Fruit fly (Drosophila melanogaster) whole organism, embryonic: Measurements from ENCODE around the gene Fibp.

Source experiments
- CG11093 ChIP-seq: fragments of 200-800 bp; sonication (Bioruptor generic); IDR thresholded peaks from 3 replicates; pipeline ENCODE4 v1.3.6; 2022; ENCODE audit warnings: missing biosample characterization, missing genetic modification characterization
- CG11247 ChIP-seq: fragments of 200-800 bp; sonication (Bioruptor generic); IDR thresholded peaks from 2 replicates; pipeline ENCODE4 v1.3.6; 2022; ENCODE audit warnings: missing biosample characterization, missing genetic modification characterization
- CG11456 ChIP-seq: fragments of 200-800 bp; sonication (Bioruptor generic); IDR thresholded peaks from 3 replicates; pipeline ENCODE4 v1.3.6; 2022; ENCODE audit warnings: missing biosample characterization, missing genetic modification characterization
- CG12155 ChIP-seq: fragments of 200-800 bp; sonication (Bioruptor generic); optimal IDR thresholded peaks from 3 replicates; lab custom pipeline; 2016; ENCODE audit warnings: missing biosample characterization, missing genetic modification characterization
- CG12219 ChIP-seq: fragments of 200-800 bp; sonication (Bioruptor generic); optimal IDR thresholded peaks from 3 replicates; lab custom pipeline; 2018; ENCODE audit warnings: missing biosample characterization, mild to moderate bottlenecking, missing genetic modification characterization
- CG12299 ChIP-seq: fragments of 200-800 bp; sonication (Bioruptor generic); optimal IDR thresholded peaks from 2 replicates; lab custom pipeline; 2018; ENCODE audit warnings: missing biosample characterization, mild to moderate bottlenecking, missing genetic modification characterization
- CG12659 ChIP-seq: fragments of 200-800 bp; sonication (Bioruptor generic); optimal IDR thresholded peaks from 3 replicates; lab custom pipeline; 2017; ENCODE audit warnings: mild to moderate bottlenecking, missing biosample characterization, missing genetic modification reagents, missing genetic modification characterization
- CG12942 ChIP-seq: fragments of 200-800 bp; sonication (Bioruptor generic); optimal IDR thresholded peaks from 3 replicates; lab custom pipeline; 2016; ENCODE audit warnings: missing biosample characterization, missing genetic modification characterization
- CG13624 ChIP-seq: fragments of 200-800 bp; sonication (Bioruptor generic); optimal IDR thresholded peaks from 2 replicates; lab custom pipeline; 2016; ENCODE audit warnings: missing biosample characterization, missing genetic modification characterization
- CG14667 ChIP-seq: fragments of 200-800 bp; sonication (Bioruptor generic); IDR thresholded peaks from 2 replicates; pipeline ENCODE4 v1.3.6; 2022; ENCODE audit warnings: missing biosample characterization, missing genetic modification characterization
- CG14710 ChIP-seq: fragments of 200-800 bp; sonication (Bioruptor generic); optimal IDR thresholded peaks from 3 replicates; lab custom pipeline; 2019; ENCODE audit warnings: missing biosample characterization, mild to moderate bottlenecking, missing genetic modification characterization, moderate library complexity
- CG1529 ChIP-seq: fragments of 200-800 bp; sonication (Bioruptor generic); optimal IDR thresholded peaks from 3 replicates; lab custom pipeline; 2018; ENCODE audit warnings: missing biosample characterization, missing genetic modification characterization
- CG16779 ChIP-seq: fragments of 200-800 bp; sonication (Bioruptor generic); IDR thresholded peaks from 2 replicates; pipeline ENCODE4 v1.3.6; 2022; ENCODE audit warnings: missing biosample characterization, missing genetic modification characterization
- CG18262 ChIP-seq: fragments of 200-800 bp; optimal IDR thresholded peaks from 3 replicates; lab custom pipeline; 2019; ENCODE audit warnings: missing biosample characterization, mild to moderate bottlenecking, missing genetic modification characterization, moderate library complexity
- CG4328 ChIP-seq: fragments of 200-800 bp; sonication (Bioruptor generic); optimal IDR thresholded peaks from 3 replicates; lab custom pipeline; 2017; ENCODE audit warnings: missing biosample characterization, missing genetic modification reagents, missing genetic modification characterization
- CG4730 ChIP-seq: fragments of 200-800 bp; sonication (Bioruptor generic); IDR thresholded peaks from 2 replicates; pipeline ENCODE4 v1.3.6; 2022; ENCODE audit warnings: missing biosample characterization, missing genetic modification characterization
- CG7839 ChIP-seq: fragments of 200-800 bp; sonication (Bioruptor generic); optimal IDR thresholded peaks from 3 replicates; lab custom pipeline; 2018; ENCODE audit warnings: missing biosample characterization, mild to moderate bottlenecking, missing genetic modification characterization, moderate library complexity
- CG8089 ChIP-seq: fragments of 200-800 bp; sonication (Bioruptor generic); optimal IDR thresholded peaks from 3 replicates; lab custom pipeline; 2016; ENCODE audit warnings: missing biosample characterization, missing genetic modification characterization
- CrebB ChIP-seq: fragments of 200-800 bp; sonication (Bioruptor generic); optimal IDR thresholded peaks from 3 replicates; lab custom pipeline; 2018; ENCODE audit warnings: missing biosample characterization, mild to moderate bottlenecking, missing genetic modification characterization
- D19B ChIP-seq: fragments of 200-800 bp; sonication (Bioruptor generic); optimal IDR thresholded peaks from 2 replicates; lab custom pipeline; 2017; ENCODE audit warnings: missing biosample characterization, mild to moderate bottlenecking, missing genetic modification characterization
- HLH3B ChIP-seq: fragments of 200-800 bp; sonication (Bioruptor generic); IDR thresholded peaks from 2 replicates; pipeline ENCODE4 v1.3.6; 2022; ENCODE audit warnings: missing biosample characterization, missing genetic modification characterization
- Hey ChIP-seq: fragments of 200-800 bp; sonication (Bioruptor generic); optimal IDR thresholded peaks from 3 replicates; lab custom pipeline; 2018; ENCODE audit warnings: missing biosample characterization, mild to moderate bottlenecking, missing genetic modification characterization
- Hr78 ChIP-seq, 2 experiments: fragments of 200-800 bp in 1 of 2; fragments of >200 bp in 1 of 2; sonication (Bioruptor generic) in 1 of 2; optimal IDR thresholded peaks; 2 replicates each; lab custom pipeline; 2017 to 2019; ENCODE audit warnings: missing biosample characterization in 2 of 2, missing genetic modification characterization in 2 of 2, mild to moderate bottlenecking in 1 of 2, moderate library complexity in 1 of 2
- Max ChIP-seq: fragments of 200-800 bp; sonication (Bioruptor generic); optimal IDR thresholded peaks from 2 replicates; lab custom pipeline; 2016; ENCODE audit warnings: missing biosample characterization, mild to moderate bottlenecking, missing genetic modification characterization
- NFAT ChIP-seq: fragments of 200-800 bp; sonication (Bioruptor generic); IDR thresholded peaks from 2 replicates; pipeline ENCODE4 v1.3.6; 2022; ENCODE audit warnings: missing biosample characterization, missing genetic modification characterization
- Neu2 ChIP-seq: fragments of 200-800 bp; sonication (Bioruptor generic); optimal IDR thresholded peaks from 3 replicates; lab custom pipeline; 2016; ENCODE audit warnings: missing biosample characterization, missing genetic modification characterization, borderline replicate concordance
- Ptx1 ChIP-seq: fragments of 200-800 bp; sonication (Bioruptor generic); IDR thresholded peaks from 2 replicates; pipeline ENCODE4 v1.3.6; 2022; ENCODE audit warnings: missing biosample characterization, missing genetic modification characterization
- Trl ChIP-seq, 3 experiments: fragments of >200 bp in 2 of 3; fragments of 200-800 bp in 1 of 3; sonication (Bioruptor generic) in 1 of 3; optimal IDR thresholded peaks; 2 replicates in 1 of 3; 3 replicates in 2 of 3; lab custom pipeline; 2016 to 2017; ENCODE audit warnings: missing biosample characterization in 1 of 3, missing genetic modification characterization in 1 of 3
- crp ChIP-seq, 2 experiments: fragments of 200-800 bp; sonication (Bioruptor generic); optimal IDR thresholded peaks; 2 replicates in 1 of 2; 3 replicates in 1 of 2; lab custom pipeline; 2017; ENCODE audit warnings: missing biosample characterization in 2 of 2, missing genetic modification characterization in 2 of 2, mild to moderate bottlenecking in 1 of 2, moderate library complexity in 1 of 2
- cwo ChIP-seq: fragments of 200-800 bp; sonication (Bioruptor generic); optimal IDR thresholded peaks from 3 replicates; lab custom pipeline; 2017; ENCODE audit warnings: missing biosample characterization, missing genetic modification characterization, mild to moderate bottlenecking, moderate library complexity, missing genetic modification reagents
- ewg ChIP-seq: fragments of 200-800 bp; sonication (Bioruptor generic); optimal IDR thresholded peaks from 3 replicates; lab custom pipeline; 2017; ENCODE audit warnings: mild to moderate bottlenecking, missing biosample characterization, missing genetic modification reagents, missing genetic modification characterization
- fd102C ChIP-seq: fragments of 200-800 bp; sonication (Bioruptor generic); optimal IDR thresholded peaks from 2 replicates; lab custom pipeline; 2018; ENCODE audit warnings: missing biosample characterization, mild to moderate bottlenecking, missing genetic modification characterization, moderate library complexity
- fd3F ChIP-seq: fragments of 200-800 bp; sonication (Bioruptor generic); optimal IDR thresholded peaks from 2 replicates; lab custom pipeline; 2018; ENCODE audit warnings: missing biosample characterization, mild to moderate bottlenecking, missing genetic modification characterization, moderate library complexity
- ham ChIP-seq: fragments of 200-800 bp; sonication (Bioruptor generic); IDR thresholded peaks from 2 replicates; pipeline ENCODE4 v1.3.6; 2022; ENCODE audit warnings: missing biosample characterization, missing genetic modification characterization
- hkb ChIP-seq, 2 experiments: fragments of 200-800 bp in 1 of 2; fragments of >200 bp in 1 of 2; sonication (Bioruptor generic) in 1 of 2; IDR thresholded peaks in 1 of 2; optimal IDR thresholded peaks in 1 of 2; 2 replicates each; pipeline versions ENCODE4 v1.3.6 to Lab custom; 2017 to 2022; ENCODE audit warnings: missing biosample characterization in 1 of 2, missing genetic modification characterization in 1 of 2
- otp ChIP-seq: fragments of 200-800 bp; sonication (Bioruptor generic); IDR thresholded peaks from 3 replicates; pipeline ENCODE4, ENCODE4 v1.3.6; 2022; ENCODE audit warnings: missing biosample characterization, missing genetic modification characterization
- p53 ChIP-seq: fragments of 200-800 bp; sonication (Bioruptor generic); optimal IDR thresholded peaks from 2 replicates; lab custom pipeline; 2016; ENCODE audit warnings: missing biosample characterization, missing genetic modification characterization
- pan ChIP-seq, 4 experiments: fragments of >200 bp in 3 of 4; fragments of 200-800 bp in 1 of 4; sonication (Bioruptor generic) in 1 of 4; optimal IDR thresholded peaks in 3 of 4; IDR thresholded peaks in 1 of 4; 2 replicates each; pipeline versions ENCODE4 v1.3.6 to Lab custom; 2017 to 2022; ENCODE audit warnings: missing biosample characterization in 2 of 4, missing genetic modification characterization in 2 of 4, mixed read lengths in 1 of 4
- psq ChIP-seq: fragments of 200-800 bp; sonication (Bioruptor generic); optimal IDR thresholded peaks from 2 replicates; lab custom pipeline; 2017; ENCODE audit warnings: missing biosample characterization, missing genetic modification characterization
- pum ChIP-seq: fragments of 200-800 bp; sonication (Bioruptor generic); optimal IDR thresholded peaks from 2 replicates; lab custom pipeline; 2016; ENCODE audit warnings: missing biosample characterization, missing genetic modification characterization
- pzg ChIP-seq: fragments of 200-800 bp; sonication (Bioruptor generic); optimal IDR thresholded peaks from 3 replicates; lab custom pipeline; 2018; ENCODE audit warnings: missing biosample characterization, mild to moderate bottlenecking, missing genetic modification characterization, moderate library complexity
- ranshi ChIP-seq: fragments of 200-800 bp; sonication (Bioruptor generic); IDR thresholded peaks from 2 replicates; pipeline ENCODE4 v1.3.6; 2022; ENCODE audit warnings: missing biosample characterization, missing genetic modification characterization
- shn ChIP-seq: fragments of 200-800 bp; sonication (Bioruptor generic); optimal IDR thresholded peaks from 3 replicates; lab custom pipeline; 2016; ENCODE audit warnings: missing biosample characterization, missing genetic modification characterization
- sug ChIP-seq: fragments of 200-800 bp; optimal IDR thresholded peaks from 2 replicates; lab custom pipeline; 2019; ENCODE audit warnings: missing biosample characterization, mild to moderate bottlenecking, missing genetic modification characterization, moderate library complexity
- tgo ChIP-seq: fragments of 200-800 bp; sonication (Bioruptor generic); IDR thresholded peaks from 3 replicates; pipeline ENCODE4 v1.3.6; 2022; ENCODE audit warnings: missing biosample characterization, missing genetic modification characterization
- tio ChIP-seq: fragments of 200-800 bp; sonication (Bioruptor generic); optimal IDR thresholded peaks from 2 replicates; lab custom pipeline; 2017; ENCODE audit warnings: missing biosample characterization, missing genetic modification characterization, inconsistent platforms
- tna ChIP-seq: fragments of 200-800 bp; sonication (Bioruptor generic); IDR thresholded peaks from 2 replicates; pipeline ENCODE4 v1.3.6; 2022; ENCODE audit warnings: missing biosample characterization, missing genetic modification characterization; ENCODE audit not compliant: partially characterized antibody
- ttk ChIP-seq: fragments of 200-800 bp; sonication (Bioruptor generic); IDR thresholded peaks from 2 replicates; pipeline ENCODE4 v2.1.2; 2022; ENCODE audit warnings: missing biosample characterization, missing genetic modification characterization

Gene Fibp

DNA sequence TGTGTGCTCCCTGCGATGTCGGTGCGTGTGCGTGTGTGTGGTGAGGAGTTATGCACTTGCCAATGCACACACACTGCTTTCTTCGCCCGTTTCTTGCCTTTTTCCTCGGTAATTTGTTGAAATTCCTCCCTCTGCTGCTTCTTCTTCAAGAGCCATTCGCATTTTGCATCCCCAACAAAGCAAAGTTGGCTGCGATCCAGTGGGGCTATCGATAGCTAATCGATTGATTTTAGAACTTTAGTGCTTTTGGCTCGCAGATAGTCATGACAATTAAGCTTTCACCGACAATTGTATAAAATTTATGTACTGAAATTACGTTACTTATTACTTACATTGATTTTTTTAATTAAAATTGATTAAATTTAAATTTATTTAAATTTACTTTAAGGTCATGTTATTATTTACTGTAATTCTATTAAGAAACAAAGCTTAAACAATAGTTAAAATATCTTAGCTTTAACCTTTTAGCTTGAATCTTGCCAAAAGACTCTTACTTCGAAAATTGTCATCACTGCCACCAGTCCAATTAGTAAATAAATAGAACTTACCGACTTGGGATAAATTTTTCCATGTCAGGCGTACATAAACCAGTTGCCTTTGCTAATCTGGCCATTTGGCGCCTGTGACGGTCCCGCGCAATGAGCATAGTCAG lies 16.5 kb upstream of the Fibp start, which contains the start of the genes trc and CG32221 (continued):
- no peak for TF ChIP-seq Trl (optimal IDR thresholded peaks at IDR 0.05; lab: Kevin White, UChicago)
- TF ChIP-seq Trl (GFP tag; optimal IDR thresholded peaks at IDR 0.05; lab: Kevin White, UChicago), result no peak
- TF ChIP-seq pzg (GFP tag; lab: Kevin White, UChicago), result peak; percentile 88
- peak; percentile 45; the same call in 1 of the 3 replicates for TF ChIP-seq tgo (GFP tag; lab: Robert Waterston, UW)
- no peak for TF ChIP-seq CG11093 (GFP tag; lab: Robert Waterston, UW)
- no peak for TF ChIP-seq CG7839 (tag; lab: Kevin White, UChicago)
- TF ChIP-seq CG13624 (GFP tag; lab: Kevin White, UChicago), result no peak
- TF ChIP-seq D19B (GFP tag; lab: Kevin White, UChicago), result no peak
- no peak for TF ChIP-seq CG18262 (tag; lab: Kevin White, UChicago)
- no peak for TF ChIP-seq shn (GFP tag; lab: Kevin White, UChicago)
- peak; percentile 33 for TF ChIP-seq CrebB (tag; lab: Kevin White, UChicago)
- TF ChIP-seq CG1529 (GFP tag; lab: Kevin White, UChicago), result no peak
- TF ChIP-seq cwo (GFP tag; lab: Kevin White, UChicago), result no peak
- no peak for TF ChIP-seq hkb (optimal IDR thresholded peaks at IDR 0.05; lab: Kevin White, UChicago)
- no peak for TF ChIP-seq hkb (GFP tag; IDR thresholded peaks at IDR 0.05; lab: Robert Waterston, UW)
- peak; percentile 10 for TF ChIP-seq fd3F (GFP tag; lab: Kevin White, UChicago)
- TF ChIP-seq NFAT (GFP tag; lab: Robert Waterston, UW), result peak; percentile 78
- peak; percentile 42; the same call in 1 of the 2 replicates for TF ChIP-seq ranshi
- peak; percentile 1 for TF ChIP-seq pum (GFP tag; lab: Kevin White, UChicago)
- no peak for TF ChIP-seq ham
- TF ChIP-seq otp (GFP tag; lab: Robert Waterston, UW), result no peak
- peak in 1 of 2 experiments; percentile 19 for TF ChIP-seq crp (GFP tag; optimal IDR thresholded peaks at IDR 0.05; lab: Kevin White, UChicago)
- peak; percentile 57 for TF ChIP-seq Ptx1 (GFP tag; lab: Robert Waterston, UW)
- TF ChIP-seq Hey (tag; lab: Kevin White, UChicago), result no peak
- no peak for TF ChIP-seq fd102C (GFP tag; lab: Kevin White, UChicago)
- no peak for TF ChIP-seq CG12155 (GFP tag; lab: Kevin White, UChicago)
- peak; percentile 36; the same call in 1 of the 2 replicates for TF ChIP-seq tna (GFP tag; lab: Robert Waterston, UW)
- peak; percentile 24 for TF ChIP-seq CG8089 (GFP tag; lab: Kevin White, UChicago)
- TF ChIP-seq CG12942 (GFP tag; lab: Kevin White, UChicago), result peak; percentile 27
- peak; percentile 91 for TF ChIP-seq CG12659 (GFP tag; lab: Kevin White, UChicago)
- TF ChIP-seq psq (GFP tag; lab: Kevin White, UChicago), result no peak
- TF ChIP-seq pan (optimal IDR thresholded peaks at IDR 0.05; lab: Kevin White, UChicago), result no peak
- peak in 1 of 2 experiments; percentile 7 for TF ChIP-seq pan (GFP tag; optimal IDR thresholded peaks at IDR 0.05 in 1 of 2, IDR thresholded peaks at IDR 0.05 in 1 of 2)
- no peak for TF ChIP-seq Hr78 (GFP tag; optimal IDR thresholded peaks at IDR 0.05; lab: Kevin White, UChicago)
- peak; percentile 57; the same call in 2 of the 3 replicates for TF ChIP-seq CG11456
- no peak for TF ChIP-seq CG14667
- TF ChIP-seq Neu2 (GFP tag; lab: Kevin White, UChicago), result no peak
- TF ChIP-seq CG16779, result no peak
- peak; percentile 18 for TF ChIP-seq CG12219
- TF ChIP-seq CG4730 (GFP tag; lab: Robert Waterston, UW), result no peak
- no peak for TF ChIP-seq tio (GFP tag; lab: Kevin White, UChicago)
- peak; percentile 1 for TF ChIP-seq Max (GFP tag; lab: Kevin White, UChicago)
- no peak for TF ChIP-seq ewg (GFP tag; lab: Kevin White, UChicago)
- peak; percentile 65 for TF ChIP-seq CG4328 (GFP tag; lab: Kevin White, UChicago)
- TF ChIP-seq sug (tag; lab: Kevin White, UChicago), result peak; percentile 74
- TF ChIP-seq CG12299 (tag; lab: Kevin White, UChicago), result no peak
- TF ChIP-seq HLH3B (GFP tag; lab: Robert Waterston, UW), result peak; percentile 42; the same call in 1 of the 2 replicates
- peak; percentile 61 for TF ChIP-seq CG11247 (GFP tag; lab: Robert Waterston, UW)
- TF ChIP-seq p53, result peak; percentile 7
- peak; percentile 65 for TF ChIP-seq CG14710 (tag; lab: Kevin White, UChicago)
- TF ChIP-seq ttk, result peak; percentile 43; the same call in 1 of the 2 replicates
